Worm (Caenorhabditis elegans) whole organism, L2 larva: ENCODE results near the gene wrm-1.

Source experiments
- C34F6.9 ChIP-seq: fragments of 150-350 bp; optimal IDR thresholded peaks from 2 replicates; lab custom pipeline; 2014; ENCODE audit warnings: missing biosample characterization, missing genetic modification characterization
- F13H6.1 ChIP-seq: sonication (generic microtip); optimal IDR thresholded peaks from 2 replicates; lab custom pipeline; 2016; ENCODE audit warnings: missing genetic modification characterization, missing compliant biosample characterization
- R02D3.7 ChIP-seq: fragments of 150-350 bp; optimal IDR thresholded peaks from 2 replicates; lab custom pipeline; 2014; ENCODE audit warnings: missing biosample characterization, missing genetic modification characterization
- Y55F3AM.14 ChIP-seq: fragments of 200-800 bp; sonication (Bioruptor generic); optimal IDR thresholded peaks from 2 replicates; lab custom pipeline; 2018; ENCODE audit warnings: mild to moderate bottlenecking, missing genetic modification characterization, missing compliant biosample characterization
- ZK546.5 ChIP-seq: sonication (generic microtip); optimal IDR thresholded peaks from 2 replicates; lab custom pipeline; 2017; ENCODE audit warnings: missing biosample characterization, missing genetic modification characterization
- alr-1 ChIP-seq: fragments of 150-350 bp; optimal IDR thresholded peaks from 2 replicates; lab custom pipeline; 2014; ENCODE audit warnings: missing biosample characterization, missing genetic modification characterization
- aly-2 ChIP-seq: fragments of 150-350 bp; optimal IDR thresholded peaks from 2 replicates; lab custom pipeline; 2014; ENCODE audit warnings: missing biosample characterization, missing genetic modification characterization
- ama-1 ChIP-seq: fragments of 150-350 bp; optimal IDR thresholded peaks from 2 replicates; lab custom pipeline; 2018; ENCODE audit warnings: inconsistent platforms
- blmp-1 ChIP-seq: sonication (generic microtip); optimal IDR thresholded peaks from 2 replicates; lab custom pipeline; 2017; ENCODE audit warnings: missing genetic modification characterization, mild to moderate bottlenecking, missing compliant biosample characterization, antibody characterized with exemption, moderate library complexity; ENCODE audit not compliant: insufficient read depth
- ceh-16 ChIP-seq: fragments of 150-350 bp; optimal IDR thresholded peaks from 2 replicates; lab custom pipeline; 2014; ENCODE audit warnings: missing biosample characterization, missing genetic modification characterization
- ceh-82 ChIP-seq: fragments of 150-350 bp; optimal IDR thresholded peaks from 2 replicates; lab custom pipeline; 2014; ENCODE audit warnings: missing biosample characterization, missing genetic modification characterization
- crh-2 ChIP-seq: sonication (generic microtip); optimal IDR thresholded peaks from 2 replicates; lab custom pipeline; 2017; ENCODE audit warnings: missing biosample characterization, missing genetic modification characterization
- dmd-4 ChIP-seq: sonication (generic microtip); optimal IDR thresholded peaks from 2 replicates; lab custom pipeline; 2017; ENCODE audit warnings: missing biosample characterization, missing genetic modification characterization
- egl-27 ChIP-seq: sonication (generic microtip); optimal IDR thresholded peaks from 3 replicates; lab custom pipeline; 2017; ENCODE audit warnings: missing biosample characterization, missing genetic modification reagents, missing genetic modification characterization
- elt-1 ChIP-seq: fragments of 150-350 bp; optimal IDR thresholded peaks from 2 replicates; lab custom pipeline; 2014; ENCODE audit warnings: missing biosample characterization, missing genetic modification characterization
- elt-3 ChIP-seq: sonication (generic microtip); optimal IDR thresholded peaks from 2 replicates; lab custom pipeline; 2017; ENCODE audit warnings: missing biosample characterization, missing genetic modification characterization
- fos-1 ChIP-seq: fragments of 150-350 bp; optimal IDR thresholded peaks from 2 replicates; lab custom pipeline; 2014; ENCODE audit warnings: missing biosample characterization, missing genetic modification characterization
- gmeb-1 ChIP-seq: fragments of 150-350 bp; optimal IDR thresholded peaks from 2 replicates; lab custom pipeline; 2014; ENCODE audit warnings: missing biosample characterization, missing genetic modification characterization
- lin-11 ChIP-seq: fragments of 150-350 bp; sonication (generic microtip); optimal IDR thresholded peaks from 2 replicates; lab custom pipeline; 2014; ENCODE audit warnings: missing biosample characterization, missing genetic modification characterization, inconsistent platforms, mixed read lengths
- lin-13 ChIP-seq: fragments of 150-350 bp; optimal IDR thresholded peaks from 2 replicates; lab custom pipeline; 2014; ENCODE audit warnings: missing biosample characterization, missing genetic modification reagents, missing genetic modification characterization
- lin-39 ChIP-seq: fragments of 150-350 bp; optimal IDR thresholded peaks from 2 replicates; lab custom pipeline; 2014; ENCODE audit warnings: missing biosample characterization, missing genetic modification reagents, missing genetic modification characterization
- lsy-2 ChIP-seq, 2 experiments: fragments of 150-350 bp in 1 of 2; sonication (generic microtip) in 1 of 2; optimal IDR thresholded peaks; 2 replicates each; lab custom pipeline; 2014 to 2017; ENCODE audit warnings: missing biosample characterization in 2 of 2, missing genetic modification characterization in 2 of 2
- mab-5 ChIP-seq: fragments of 150-350 bp; optimal IDR thresholded peaks from 2 replicates; lab custom pipeline; 2014; ENCODE audit warnings: missing biosample characterization, missing genetic modification characterization
- mbf-1 ChIP-seq: sonication (generic microtip); optimal IDR thresholded peaks from 2 replicates; lab custom pipeline; 2017; ENCODE audit warnings: missing biosample characterization, missing genetic modification characterization
- mdl-1 ChIP-seq, 2 experiments: fragments of 150-350 bp in 1 of 2; sonication (generic microtip) in 1 of 2; optimal IDR thresholded peaks; 2 replicates each; lab custom pipeline; 2017; ENCODE audit warnings: missing biosample characterization in 2 of 2, missing genetic modification characterization in 2 of 2
- nhr-10 ChIP-seq: sonication (generic microtip); optimal IDR thresholded peaks from 2 replicates; lab custom pipeline; 2017; ENCODE audit warnings: missing biosample characterization, missing genetic modification characterization
- nhr-11 ChIP-seq: fragments of 150-350 bp; optimal IDR thresholded peaks from 2 replicates; lab custom pipeline; 2014; ENCODE audit warnings: missing biosample characterization, missing genetic modification characterization
- nhr-12 ChIP-seq: fragments of 150-350 bp; optimal IDR thresholded peaks from 2 replicates; lab custom pipeline; 2014; ENCODE audit warnings: missing biosample characterization, missing genetic modification characterization
- nhr-129 ChIP-seq: fragments of 150-350 bp; optimal IDR thresholded peaks from 2 replicates; lab custom pipeline; 2014; ENCODE audit warnings: missing biosample characterization, missing genetic modification characterization
- nhr-21 ChIP-seq: fragments of 150-350 bp; optimal IDR thresholded peaks from 2 replicates; lab custom pipeline; 2014; ENCODE audit warnings: missing biosample characterization, missing genetic modification characterization
- nhr-23 ChIP-seq: fragments of 150-350 bp; optimal IDR thresholded peaks from 2 replicates; lab custom pipeline; 2014; ENCODE audit warnings: missing biosample characterization, missing genetic modification reagents, missing genetic modification characterization
- nhr-237 ChIP-seq: fragments of 150-350 bp; optimal IDR thresholded peaks from 2 replicates; lab custom pipeline; 2014; ENCODE audit warnings: missing biosample characterization, missing genetic modification characterization
- nhr-25 ChIP-seq: fragments of 150-350 bp; sonication (generic microtip); optimal IDR thresholded peaks from 3 replicates; lab custom pipeline; 2014; ENCODE audit warnings: missing biosample characterization, missing genetic modification characterization
- nhr-6 ChIP-seq: fragments of 150-350 bp; optimal IDR thresholded peaks from 2 replicates; lab custom pipeline; 2014; ENCODE audit warnings: missing biosample characterization, missing genetic modification characterization
- nhr-77 ChIP-seq: fragments of 150-350 bp; optimal IDR thresholded peaks from 2 replicates; lab custom pipeline; 2014; ENCODE audit warnings: missing biosample characterization, missing genetic modification characterization
- peb-1 ChIP-seq: fragments of 150-350 bp; optimal IDR thresholded peaks from 2 replicates; lab custom pipeline; 2014; ENCODE audit warnings: missing biosample characterization, missing genetic modification characterization
- sem-4 ChIP-seq: fragments of 150-350 bp; optimal IDR thresholded peaks from 2 replicates; lab custom pipeline; 2014; ENCODE audit warnings: missing biosample characterization, missing genetic modification reagents, missing genetic modification characterization
- skn-1 ChIP-seq: sonication (generic microtip); optimal IDR thresholded peaks from 2 replicates; lab custom pipeline; 2017; ENCODE audit warnings: missing biosample characterization, missing genetic modification characterization
- sma-3 ChIP-seq: sonication (generic microtip); optimal IDR thresholded peaks from 2 replicates; lab custom pipeline; 2016; ENCODE audit warnings: missing genetic modification reagents, missing genetic modification characterization, missing compliant biosample characterization
- sma-9 ChIP-seq, 2 experiments: fragments of 150-350 bp in 1 of 2; sonication (generic microtip) in 1 of 2; optimal IDR thresholded peaks; 2 replicates each; lab custom pipeline; 2014 to 2016; ENCODE audit warnings: missing genetic modification characterization in 2 of 2, mild to moderate bottlenecking in 1 of 2, missing biosample characterization in 1 of 2, missing compliant biosample characterization in 1 of 2, missing genetic modification reagents in 1 of 2, moderate library complexity in 1 of 2
- snpc-4 ChIP-seq: fragments of 150-350 bp; optimal IDR thresholded peaks from 2 replicates; lab custom pipeline; 2014; ENCODE audit warnings: missing biosample characterization, missing genetic modification characterization
- unc-39 ChIP-seq: fragments of 150-350 bp; optimal IDR thresholded peaks from 2 replicates; lab custom pipeline; 2014; ENCODE audit warnings: missing biosample characterization, missing genetic modification characterization
- unc-55 ChIP-seq: fragments of 150-350 bp; sonication (generic microtip); optimal IDR thresholded peaks from 3 replicates; lab custom pipeline; 2014; ENCODE audit warnings: missing biosample characterization, missing genetic modification reagents, missing genetic modification characterization
- unc-62 ChIP-seq: fragments of 150-350 bp; optimal IDR thresholded peaks from 2 replicates; lab custom pipeline; 2014; ENCODE audit warnings: missing biosample characterization, missing genetic modification reagents, missing genetic modification characterization
- zag-1 ChIP-seq: fragments of 150-350 bp; optimal IDR thresholded peaks from 2 replicates; lab custom pipeline; 2014; ENCODE audit warnings: missing biosample characterization, missing genetic modification characterization
- ztf-1 ChIP-seq: fragments of 200-800 bp; sonication (Bioruptor generic); conservative IDR thresholded peaks from 2 replicates; pipeline ENCODE4 v1.3.6; 2022; ENCODE audit warnings: missing genetic modification characterization, missing compliant biosample characterization
- ztf-11 ChIP-seq: sonication (generic microtip); optimal IDR thresholded peaks from 2 replicates; lab custom pipeline; 2017; ENCODE audit warnings: missing biosample characterization, missing genetic modification characterization
- ztf-4 ChIP-seq: fragments of 150-350 bp; optimal IDR thresholded peaks from 2 replicates; lab custom pipeline; 2014; ENCODE audit warnings: missing biosample characterization, missing genetic modification characterization

Gene wrm-1

DNA sequence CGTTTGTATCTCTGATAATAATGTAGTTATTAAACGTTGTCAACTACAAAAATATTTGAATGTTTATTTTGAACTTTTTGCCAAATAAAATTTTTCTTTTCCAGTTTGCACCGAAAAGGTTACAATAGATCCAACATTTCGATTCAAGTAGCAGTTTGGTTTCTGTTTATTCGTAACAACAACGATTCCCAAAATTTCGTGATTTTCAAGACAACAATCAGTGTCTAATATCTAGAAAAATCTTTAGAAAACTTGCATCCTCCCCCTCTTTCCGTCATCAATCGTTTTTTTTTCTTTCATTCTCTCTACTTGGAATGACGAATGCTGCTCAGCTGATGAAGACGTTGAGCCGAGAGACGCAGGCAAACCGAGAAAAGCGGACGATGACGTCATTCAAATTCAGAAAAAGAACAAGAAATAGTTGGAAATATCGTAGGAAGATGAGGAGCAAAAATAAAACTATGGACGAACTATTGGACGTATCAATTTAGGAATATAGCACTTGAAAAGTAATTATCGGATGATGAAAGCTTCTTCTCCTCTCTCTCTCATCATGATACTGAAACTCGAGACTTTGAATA, 36.0 kb downstream of the wrm-1 start:
- peak; percentile 44 for TF ChIP-seq Y55F3AM.14
- TF ChIP-seq nhr-77, result no peak
- no peak for TF ChIP-seq aly-2 (tag; lab: Kevin White, UChicago)
- peak; percentile 35 for TF ChIP-seq F13H6.1 (tag; lab: Kevin White, UChicago)
- no peak for TF ChIP-seq nhr-25
- TF ChIP-seq snpc-4 (tag; lab: Kevin White, UChicago), result no peak
- no peak for TF ChIP-seq peb-1 (tag; lab: Kevin White, UChicago)
- peak; percentile 78 for TF ChIP-seq crh-2 (tag; lab: Kevin White, UChicago)
- peak; percentile 27 for TF ChIP-seq egl-27 (tag; lab: Kevin White, UChicago)
- no peak for TF ChIP-seq elt-3 (tag; lab: Kevin White, UChicago)
- peak; percentile 62 for TF ChIP-seq lin-13 (GFP tag; lab: Kevin White, UChicago)
- TF ChIP-seq gmeb-1 (tag; lab: Kevin White, UChicago), result no peak
- TF ChIP-seq skn-1 (tag; lab: Kevin White, UChicago), result no peak
- peak; percentile 55 for TF ChIP-seq nhr-129 (tag; lab: Kevin White, UChicago)
- no peak for TF ChIP-seq elt-1 (tag; lab: Kevin White, UChicago)
- no peak for TF ChIP-seq nhr-11
- TF ChIP-seq ZK546.5, result no peak
- TF ChIP-seq lin-11, result peak; percentile 41
- TF ChIP-seq nhr-6, result peak; percentile 43
- peak in 1 of 2 experiments; percentile 81 for TF ChIP-seq lsy-2 (tag; optimal IDR thresholded peaks at IDR 0.05; lab: Kevin White, UChicago)
- TF ChIP-seq unc-39 (tag; lab: Kevin White, UChicago), result no peak
- no peak for TF ChIP-seq ztf-11 (tag; lab: Kevin White, UChicago)
- no peak for TF ChIP-seq lin-39 (tag; lab: Kevin White, UChicago)
- peak; percentile 88 for TF ChIP-seq C34F6.9 (tag; lab: Kevin White, UChicago)
- TF ChIP-seq nhr-21 (tag; lab: Kevin White, UChicago), result peak; percentile 11
- TF ChIP-seq R02D3.7 (tag; lab: Kevin White, UChicago), result no peak
- TF ChIP-seq sma-9 (GFP tag; optimal IDR thresholded peaks at IDR 0.05; lab: Kevin White, UChicago), result peak; percentile 81
- TF ChIP-seq sma-9 (tag; optimal IDR thresholded peaks at IDR 0.05; lab: Kevin White, UChicago), result no peak
- TF ChIP-seq dmd-4 (tag; lab: Kevin White, UChicago), result no peak
- TF ChIP-seq mdl-1 (tag; optimal IDR thresholded peaks at IDR 0.05; lab: Kevin White, UChicago), result peak in 1 of 2 experiments; percentile 40
- no peak for TF ChIP-seq mbf-1 (tag; lab: Kevin White, UChicago)
- no peak for TF ChIP-seq nhr-237 (tag; lab: Kevin White, UChicago)
- no peak for TF ChIP-seq mab-5
- no peak for TF ChIP-seq ztf-1 (GFP tag; lab: Robert Waterston, UW)
- peak; percentile 75 for TF ChIP-seq zag-1 (tag; lab: Kevin White, UChicago)
- TF ChIP-seq unc-55, result peak; percentile 95
- TF ChIP-seq nhr-12 (tag; lab: Kevin White, UChicago), result no peak
- no peak for TF ChIP-seq alr-1
- TF ChIP-seq unc-62 (GFP tag; lab: Kevin White, UChicago), result no peak
- TF ChIP-seq fos-1 (tag; lab: Kevin White, UChicago), result peak; percentile 30
- TF ChIP-seq blmp-1 (tag; lab: Kevin White, UChicago), result no peak
- TF ChIP-seq ceh-16 (tag; lab: Kevin White, UChicago), result no peak
- TF ChIP-seq ceh-82 (tag; lab: Kevin White, UChicago), result no peak
- no peak for TF ChIP-seq sma-3
- TF ChIP-seq ama-1, result peak; percentile 44
- no peak for TF ChIP-seq nhr-10 (tag; lab: Kevin White, UChicago)
- no peak for TF ChIP-seq nhr-23 (tag; lab: Kevin White, UChicago)
- peak; percentile 82 for TF ChIP-seq ztf-4
- peak; percentile 53 for TF ChIP-seq sem-4 (tag; lab: Kevin White, UChicago)
